Fruit fly (Drosophila melanogaster) whole organism, embryonic: Measurements from ENCODE around the gene VhaM9.7-d.

ENCODE experiments used
- CG10274 ChIP-seq: fragments of 200-800 bp; sonication (Bioruptor generic); optimal IDR thresholded peaks from 3 replicates; lab custom pipeline; 2017; ENCODE audit warnings: missing biosample characterization, mild to moderate bottlenecking, missing genetic modification characterization
- CG14965 ChIP-seq: fragments of 200-800 bp; sonication (Bioruptor generic); optimal IDR thresholded peaks from 2 replicates; lab custom pipeline; 2016; ENCODE audit warnings: missing biosample characterization, missing genetic modification characterization, borderline replicate concordance
- CG31224 ChIP-seq: fragments of 200-800 bp; sonication (Bioruptor generic); IDR thresholded peaks from 2 replicates; pipeline ENCODE4 v1.3.6; 2022; ENCODE audit warnings: missing biosample characterization, missing genetic modification characterization
- CHES-1-like ChIP-seq: fragments of 200-800 bp; sonication (Bioruptor generic); optimal IDR thresholded peaks from 2 replicates; lab custom pipeline; 2016; ENCODE audit warnings: missing biosample characterization, missing genetic modification characterization
- Ets65A ChIP-seq: fragments of 200-800 bp; sonication (Bioruptor generic); peaks from one replicate; lab custom pipeline; 2016; ENCODE audit warnings: missing biosample characterization, missing genetic modification characterization
- H15 ChIP-seq: fragments of 200-800 bp; sonication (Bioruptor generic); IDR thresholded peaks from 3 replicates; pipeline ENCODE4 v1.3.6; 2022; ENCODE audit warnings: missing biosample characterization, missing genetic modification characterization
- HHEX ChIP-seq: fragments of 200-800 bp; sonication (Bioruptor generic); optimal IDR thresholded peaks from 3 replicates; lab custom pipeline; 2017; ENCODE audit warnings: missing biosample characterization, mild to moderate bottlenecking, missing genetic modification characterization, missing genetic modification reagents
- Trl ChIP-seq, 3 experiments: fragments of >200 bp in 2 of 3; fragments of 200-800 bp in 1 of 3; sonication (Bioruptor generic) in 1 of 3; optimal IDR thresholded peaks; 2 replicates in 1 of 3; 3 replicates in 2 of 3; lab custom pipeline; 2016 to 2017; ENCODE audit warnings: missing biosample characterization in 1 of 3, missing genetic modification characterization in 1 of 3
- cas ChIP-seq: fragments of 200-800 bp; sonication (Bioruptor generic); IDR thresholded peaks from 2 replicates; pipeline ENCODE4 v1.3.6; 2022; ENCODE audit warnings: missing biosample characterization, missing genetic modification characterization
- croc ChIP-seq: fragments of 200-800 bp; sonication (Bioruptor generic); conservative IDR thresholded peaks from 3 replicates; pipeline ENCODE4 v1.3.6; 2022; ENCODE audit warnings: missing biosample characterization, missing genetic modification characterization
- knrl ChIP-seq: fragments of 200-800 bp; sonication (Bioruptor generic); IDR thresholded peaks from 3 replicates; pipeline ENCODE4 v1.3.6; 2022; ENCODE audit warnings: missing biosample characterization, missing genetic modification characterization; ENCODE audit not compliant: partially characterized antibody
- repo ChIP-seq: fragments of 200-800 bp; sonication (Bioruptor generic); optimal IDR thresholded peaks from 2 replicates; lab custom pipeline; 2016; ENCODE audit warnings: missing biosample characterization, missing genetic modification characterization
- scrt ChIP-seq: fragments of 200-800 bp; sonication (Bioruptor generic); optimal IDR thresholded peaks from 2 replicates; lab custom pipeline; 2018; ENCODE audit warnings: missing biosample characterization, mild to moderate bottlenecking, missing genetic modification characterization, moderate library complexity

- peak; percentile 23 for TF ChIP-seq Ets65A
- TF ChIP-seq CG14965 (GFP tag; lab: Kevin White, UChicago) = no peak
- TF ChIP-seq HHEX (GFP tag; lab: Kevin White, UChicago) = no peak
- no peak for TF ChIP-seq knrl (GFP tag; lab: Robert Waterston, UW)
- no peak for TF ChIP-seq Trl (optimal IDR thresholded peaks at IDR 0.05; lab: Kevin White, UChicago)
- no peak for TF ChIP-seq Trl (GFP tag; optimal IDR thresholded peaks at IDR 0.05; lab: Kevin White, UChicago)
- no peak for TF ChIP-seq CG10274
- no peak for TF ChIP-seq CG31224 (GFP tag; lab: Robert Waterston, UW)
- TF ChIP-seq scrt (GFP tag; lab: Kevin White, UChicago) = no peak
- TF ChIP-seq croc (GFP tag; lab: Robert Waterston, UW) = no peak
- TF ChIP-seq H15 (GFP tag; lab: Robert Waterston, UW) = no peak
- no peak for TF ChIP-seq repo (GFP tag; lab: Kevin White, UChicago)
- TF ChIP-seq CHES-1-like (GFP tag; lab: Kevin White, UChicago) = no peak
- no peak for TF ChIP-seq cas
These were observed 8.0 kb downstream of the VhaM9.7-d start for dm6 chr3R:16983001-16983400.
